Fruit fly (Drosophila melanogaster) whole organism, pupa: Measurements from ENCODE around the gene CG1503.
A peak's percentile ranks its signal among the peaks of the same experiment; 100 is the strongest.

Experiments used
- CG10348 ChIP-seq: fragments of 200-800 bp; sonication (Bioruptor generic); IDR thresholded peaks from 2 replicates; pipeline ENCODE4 v1.3.6; 2022; ENCODE audit warnings: missing biosample characterization, missing genetic modification characterization
- CG12605 ChIP-seq: fragments of 200-800 bp; sonication (Bioruptor generic); IDR thresholded peaks from 2 replicates; pipeline ENCODE4 v1.3.6; 2022; ENCODE audit warnings: missing biosample characterization, missing genetic modification characterization
- CG13204 ChIP-seq: fragments of 200-800 bp; sonication (Bioruptor generic); optimal IDR thresholded peaks from 2 replicates; lab custom pipeline; 2018; ENCODE audit warnings: missing biosample characterization, mild to moderate bottlenecking, missing genetic modification characterization, moderate library complexity
- CG14655 ChIP-seq: fragments of 200-800 bp; sonication (Bioruptor generic); optimal IDR thresholded peaks from 3 replicates; lab custom pipeline; 2017; ENCODE audit warnings: mild to moderate bottlenecking, missing biosample characterization, missing genetic modification reagents, missing genetic modification characterization
- CG15710 ChIP-seq: fragments of 200-800 bp; sonication (Bioruptor generic); optimal IDR thresholded peaks from 2 replicates; lab custom pipeline; 2018; ENCODE audit warnings: missing biosample characterization, mild to moderate bottlenecking, missing genetic modification characterization, moderate library complexity
- CG17806 ChIP-seq: fragments of 200-800 bp; sonication (Bioruptor generic); optimal IDR thresholded peaks from 2 replicates; lab custom pipeline; 2018; ENCODE audit warnings: missing biosample characterization, mild to moderate bottlenecking, missing genetic modification characterization, moderate library complexity
- CG32121 ChIP-seq: fragments of 200-800 bp; sonication (Bioruptor generic); IDR thresholded peaks from 2 replicates; pipeline ENCODE4 v1.3.6; 2022; ENCODE audit warnings: missing biosample characterization, missing genetic modification characterization
- CG34367 ChIP-seq: fragments of 200-800 bp; sonication (Bioruptor generic); optimal IDR thresholded peaks from 2 replicates; lab custom pipeline; 2018; ENCODE audit warnings: missing biosample characterization, mild to moderate bottlenecking, missing genetic modification characterization
- CG4496 ChIP-seq: fragments of 200-800 bp; sonication (Bioruptor generic); IDR thresholded peaks from 3 replicates; pipeline ENCODE4 v1.3.6; 2022; ENCODE audit warnings: missing biosample characterization, missing genetic modification characterization
- CG8159 ChIP-seq: fragments of 200-800 bp; sonication (Bioruptor generic); optimal IDR thresholded peaks from 3 replicates; lab custom pipeline; 2018; ENCODE audit warnings: missing biosample characterization, mild to moderate bottlenecking, missing genetic modification characterization, moderate library complexity
- CG8301 ChIP-seq: fragments of 200-800 bp; sonication (Bioruptor generic); optimal IDR thresholded peaks from 2 replicates; lab custom pipeline; 2018; ENCODE audit warnings: missing biosample characterization, mild to moderate bottlenecking, missing genetic modification characterization
- CG9948 ChIP-seq: fragments of 200-800 bp; sonication (Bioruptor generic); optimal IDR thresholded peaks from 2 replicates; lab custom pipeline; 2018; ENCODE audit warnings: missing biosample characterization, mild to moderate bottlenecking, missing genetic modification characterization, moderate library complexity
- D1 ChIP-seq: fragments of 200-800 bp; sonication (Bioruptor generic); optimal IDR thresholded peaks from 2 replicates; lab custom pipeline; 2018; ENCODE audit warnings: missing biosample characterization, mild to moderate bottlenecking, missing genetic modification characterization, moderate library complexity
- EcR ChIP-seq: fragments of 200-800 bp; sonication (Bioruptor generic); optimal IDR thresholded peaks from 3 replicates; lab custom pipeline; 2019; ENCODE audit warnings: missing biosample characterization, missing genetic modification characterization, mild to moderate bottlenecking, moderate library complexity, missing genetic modification reagents
- Ets98B ChIP-seq: fragments of 200-800 bp; sonication (Bioruptor generic); IDR thresholded peaks from 2 replicates; pipeline ENCODE4 v1.3.6; 2022; ENCODE audit warnings: missing biosample characterization, missing genetic modification characterization
- Pif1A ChIP-seq: fragments of 200-800 bp; sonication (Bioruptor generic); optimal IDR thresholded peaks from 3 replicates; lab custom pipeline; 2016; ENCODE audit warnings: missing biosample characterization, missing genetic modification characterization
- Pif1B ChIP-seq: fragments of 200-800 bp; sonication (Bioruptor generic); optimal IDR thresholded peaks from 3 replicates; lab custom pipeline; 2016; ENCODE audit warnings: missing biosample characterization, missing genetic modification characterization
- Snoo ChIP-seq: fragments of 200-800 bp; sonication (Bioruptor generic); optimal IDR thresholded peaks from 3 replicates; lab custom pipeline; 2017; ENCODE audit warnings: missing biosample characterization, mild to moderate bottlenecking, missing genetic modification characterization, inconsistent platforms
- fd96Ca ChIP-seq: fragments of 200-800 bp; sonication (Bioruptor generic); IDR thresholded peaks from 3 replicates; pipeline ENCODE4 v1.3.6; 2022; ENCODE audit warnings: missing biosample characterization, missing genetic modification characterization
- gl ChIP-seq: fragments of 200-800 bp; sonication (Bioruptor generic); optimal IDR thresholded peaks from 2 replicates; lab custom pipeline; 2018; ENCODE audit warnings: missing biosample characterization, mild to moderate bottlenecking, missing genetic modification characterization
- rn ChIP-seq: fragments of 200-800 bp; sonication (Bioruptor generic); IDR thresholded peaks from 2 replicates; pipeline ENCODE4 v1.3.6; 2022; ENCODE audit warnings: missing biosample characterization, missing genetic modification characterization

Gene CG1503

DNA sequence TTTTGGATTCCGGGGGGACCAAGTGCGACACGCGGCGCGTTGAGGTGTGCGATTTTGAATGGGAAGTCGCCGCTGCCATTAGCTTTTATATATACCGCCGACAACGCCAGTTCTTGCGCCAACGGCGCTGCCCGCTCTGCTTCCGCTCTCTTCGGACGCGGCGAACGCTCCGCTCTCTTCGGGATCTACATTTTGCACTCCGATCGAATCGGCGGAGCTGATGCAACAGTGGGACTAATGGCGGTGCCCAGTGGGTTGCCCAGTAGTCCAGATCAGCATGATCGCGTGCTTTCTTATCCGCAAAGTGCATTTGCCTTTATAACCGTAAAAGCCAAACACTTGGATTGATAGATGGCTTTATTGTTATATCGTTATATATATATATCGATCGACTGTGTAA is 38.7 kb downstream of the CG1503 start, which contains the start of gene CG32512:
Gene CG32512 (minus strand): TSS at position 67 of the 400 bp plus-strand sequence.
- TF ChIP-seq CG10348 (GFP tag; lab: Robert Waterston, UW), result no peak
- TF ChIP-seq Ets98B (GFP tag; lab: Robert Waterston, UW), result peak; percentile 49
- TF ChIP-seq CG13204 (GFP tag; lab: Kevin White, UChicago), result peak; percentile 43
- peak; percentile 34; the same call in 1 of the 3 replicates for TF ChIP-seq fd96Ca
- TF ChIP-seq EcR, result peak; percentile 15
- peak; percentile 37; the same call in 2 of the 3 replicates for TF ChIP-seq CG4496 (GFP tag; lab: Robert Waterston, UW)
- no peak for TF ChIP-seq CG34367 (tag; lab: Kevin White, UChicago)

DNA sequence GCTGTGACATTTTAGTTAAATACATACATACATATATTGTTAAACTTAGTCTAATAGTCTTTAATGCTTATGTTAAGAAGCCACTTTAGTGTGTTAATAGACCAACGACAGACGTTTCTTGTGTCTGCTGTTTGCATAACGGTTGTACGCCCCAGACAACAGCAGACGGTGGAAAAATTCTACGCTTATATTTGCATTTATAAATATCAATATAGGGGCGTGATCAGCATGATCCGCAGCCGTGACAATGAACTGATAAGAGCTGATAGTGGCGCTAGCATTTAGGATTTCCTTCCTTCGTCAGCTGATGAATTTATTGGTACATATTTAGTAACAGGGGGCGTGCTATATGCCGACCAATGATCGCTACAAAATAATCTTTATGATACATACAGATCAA is 40.4 kb downstream of the CG1503 start:
- TF ChIP-seq D1 (tag; lab: Kevin White, UChicago) (no peak), EcR (peak; percentile 16)

DNA sequence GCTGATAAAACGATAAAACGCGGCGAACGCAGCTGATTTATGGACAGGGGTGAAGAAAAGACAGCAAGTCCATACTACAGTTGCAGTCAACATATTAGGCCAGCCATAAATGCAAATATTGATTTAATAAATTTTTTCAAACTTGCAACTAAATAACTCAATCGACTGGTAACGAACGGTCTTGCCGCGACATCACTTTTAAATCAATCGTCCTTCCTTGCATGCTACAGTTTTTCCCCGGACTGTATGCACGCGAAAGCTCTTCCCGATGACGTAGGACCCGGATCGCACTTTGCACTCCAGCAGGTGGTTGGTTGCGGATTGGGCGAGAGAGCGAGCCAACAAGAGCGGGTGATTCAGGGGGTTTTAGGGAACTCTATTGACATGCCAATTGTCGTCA is 41.2 kb downstream of the CG1503 start:
- TF ChIP-seq D1 (tag; lab: Kevin White, UChicago) (no peak), gl (peak; percentile 70), CG10348 (GFP tag; lab: Robert Waterston, UW) (0 out of 2 replicates have a peak, but pooled peaks have one; percentile 41), CG4496 (GFP tag; lab: Robert Waterston, UW) (peak; percentile 95), CG13204 (GFP tag; lab: Kevin White, UChicago) (peak; percentile 49), CG12605 (GFP tag; lab: Robert Waterston, UW) (peak; percentile 82), CG9948 (tag; lab: Kevin White, UChicago) (peak; percentile 72), CG32121 (GFP tag; lab: Robert Waterston, UW) (peak; percentile 88), CG8159 (peak; percentile 77), Ets98B (GFP tag; lab: Robert Waterston, UW) (peak; percentile 93), fd96Ca (peak; percentile 93), CG8301 (tag; lab: Kevin White, UChicago) (peak; percentile 68), Snoo (tag; lab: Kevin White, UChicago) (peak; percentile 95), Pif1A (GFP tag; lab: Kevin White, UChicago) (peak; percentile 89), rn (GFP tag; lab: Robert Waterston, UW) (peak; percentile 70), CG17806 (peak; percentile 78), Pif1B (GFP tag; lab: Kevin White, UChicago) (peak; percentile 92), EcR (no peak), CG34367 (tag; lab: Kevin White, UChicago) (peak; percentile 76), CG14655 (peak; percentile 77), CG15710 (tag; lab: Kevin White, UChicago) (peak; percentile 84)

DNA sequence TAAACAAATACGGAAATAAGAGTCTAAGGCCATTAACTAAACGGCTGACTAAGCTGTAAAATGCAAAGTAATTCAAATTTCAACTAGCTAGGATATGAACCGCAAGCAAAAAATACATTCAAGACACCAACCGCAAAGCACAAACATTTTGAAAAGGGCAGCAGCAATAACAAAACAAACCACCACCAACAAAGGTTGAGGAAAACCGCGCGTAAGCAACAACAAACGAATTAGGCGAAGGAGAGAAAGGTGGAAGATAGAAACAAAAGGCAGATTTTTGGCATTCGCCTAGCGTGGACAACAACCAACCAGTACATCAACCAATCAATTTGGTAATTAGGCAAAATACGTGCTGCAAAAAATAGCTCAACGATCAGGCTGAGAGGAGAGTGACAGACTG is 45.6 kb downstream of the CG1503 start:
- no peak for TF ChIP-seq CG8159
- TF ChIP-seq CG13204 (GFP tag; lab: Kevin White, UChicago), result no peak
- TF ChIP-seq CG10348 (GFP tag; lab: Robert Waterston, UW), result no peak
- no peak for TF ChIP-seq CG8301 (tag; lab: Kevin White, UChicago)
- no peak for TF ChIP-seq CG4496 (GFP tag; lab: Robert Waterston, UW)
- TF ChIP-seq EcR, result no peak
- TF ChIP-seq CG34367 (tag; lab: Kevin White, UChicago), result no peak
- no peak for TF ChIP-seq CG9948 (tag; lab: Kevin White, UChicago)
- no peak for TF ChIP-seq rn (GFP tag; lab: Robert Waterston, UW)
- no peak for TF ChIP-seq CG15710 (tag; lab: Kevin White, UChicago)
- no peak for TF ChIP-seq CG12605 (GFP tag; lab: Robert Waterston, UW)
- no peak for TF ChIP-seq CG14655
- TF ChIP-seq CG32121 (GFP tag; lab: Robert Waterston, UW), result no peak
- TF ChIP-seq gl, result no peak
- TF ChIP-seq Pif1A (GFP tag; lab: Kevin White, UChicago), result no peak
- no peak for TF ChIP-seq Pif1B (GFP tag; lab: Kevin White, UChicago)
- no peak for TF ChIP-seq CG17806

DNA sequence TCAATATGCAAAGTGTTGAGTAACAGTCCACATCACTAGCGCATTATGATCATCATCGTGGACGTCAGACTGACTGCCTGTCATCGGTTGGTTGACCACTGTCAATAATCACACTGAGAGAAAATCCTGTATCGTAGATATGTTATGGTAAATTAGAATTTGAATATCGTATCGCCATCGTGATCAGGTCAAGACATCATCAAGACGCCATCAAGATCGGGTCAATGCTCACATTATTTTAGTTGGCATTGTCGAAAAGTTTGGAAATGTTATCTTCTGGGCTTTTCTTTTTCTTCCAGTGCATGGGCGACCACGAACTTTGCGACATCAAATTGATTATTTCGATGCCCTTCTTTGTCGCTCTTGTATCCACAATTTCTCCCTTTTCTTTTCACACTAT is 47.2 kb downstream of the CG1503 start:
- TF ChIP-seq CG15710 (tag; lab: Kevin White, UChicago), result peak; percentile 78
- TF ChIP-seq Snoo (tag; lab: Kevin White, UChicago), result peak; percentile 88
- no peak for TF ChIP-seq rn (GFP tag; lab: Robert Waterston, UW)
- TF ChIP-seq CG34367 (tag; lab: Kevin White, UChicago), result peak; percentile 78
- TF ChIP-seq gl, result peak; percentile 34
- peak; percentile 80 for TF ChIP-seq CG14655
- TF ChIP-seq CG12605 (GFP tag; lab: Robert Waterston, UW), result 0 out of 2 replicates have a peak, but pooled peaks have one; percentile 33
- TF ChIP-seq Pif1B (GFP tag; lab: Kevin White, UChicago), result peak; percentile 85
- peak; percentile 60 for TF ChIP-seq CG13204 (GFP tag; lab: Kevin White, UChicago)
- TF ChIP-seq EcR, result peak; percentile 61
- peak; percentile 74 for TF ChIP-seq CG9948 (tag; lab: Kevin White, UChicago)
- TF ChIP-seq Pif1A (GFP tag; lab: Kevin White, UChicago), result peak; percentile 78
- peak; percentile 23 for TF ChIP-seq D1 (tag; lab: Kevin White, UChicago)
- peak; percentile 67 for TF ChIP-seq CG17806
- peak; percentile 82 for TF ChIP-seq CG4496 (GFP tag; lab: Robert Waterston, UW)
- TF ChIP-seq Ets98B (GFP tag; lab: Robert Waterston, UW), result peak; percentile 71
- peak; percentile 73 for TF ChIP-seq CG8159
- peak; percentile 49; the same call in 1 of the 2 replicates for TF ChIP-seq CG32121 (GFP tag; lab: Robert Waterston, UW)
- TF ChIP-seq CG10348 (GFP tag; lab: Robert Waterston, UW), result no peak
- peak; percentile 83 for TF ChIP-seq fd96Ca
- peak; percentile 80 for TF ChIP-seq CG8301 (tag; lab: Kevin White, UChicago)

DNA sequence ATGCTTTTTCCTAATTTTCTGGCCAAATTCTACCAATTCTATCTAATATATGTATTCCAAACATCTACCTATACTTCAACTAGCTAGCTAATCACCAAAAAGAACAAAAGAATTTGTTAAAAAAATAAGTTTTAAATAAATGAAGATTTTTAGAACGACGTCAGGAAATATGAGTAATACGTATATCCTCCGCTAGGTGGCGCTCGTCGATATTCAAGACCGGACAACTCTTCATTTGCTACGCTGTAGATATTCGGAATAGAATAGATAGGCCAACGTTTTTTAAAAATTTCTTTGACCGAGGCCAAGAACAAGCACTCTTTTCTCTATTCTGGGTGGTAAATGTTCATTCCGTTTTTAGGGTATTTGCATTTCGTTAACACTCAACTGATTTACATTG is 47.7 kb downstream of the CG1503 start:
- TF ChIP-seq CG8159 (no peak), CG13204 (GFP tag; lab: Kevin White, UChicago) (no peak), rn (GFP tag; lab: Robert Waterston, UW) (no peak), Pif1A (GFP tag; lab: Kevin White, UChicago) (no peak), CG17806 (no peak), CG10348 (GFP tag; lab: Robert Waterston, UW) (no peak), Pif1B (GFP tag; lab: Kevin White, UChicago) (no peak), CG34367 (tag; lab: Kevin White, UChicago) (no peak), CG15710 (tag; lab: Kevin White, UChicago) (no peak), Ets98B (GFP tag; lab: Robert Waterston, UW) (no peak), CG32121 (GFP tag; lab: Robert Waterston, UW) (no peak), EcR (no peak), CG4496 (GFP tag; lab: Robert Waterston, UW) (no peak), fd96Ca (no peak), Snoo (tag; lab: Kevin White, UChicago) (no peak), CG8301 (tag; lab: Kevin White, UChicago) (no peak), CG12605 (GFP tag; lab: Robert Waterston, UW) (no peak), CG14655 (no peak), CG9948 (tag; lab: Kevin White, UChicago) (no peak), D1 (tag; lab: Kevin White, UChicago) (no peak)
- TF ChIP-seq, all 21 proteins: peak for 0
